Worm (Caenorhabditis elegans) whole organism, late embryonic: Measurements from ENCODE around the gene R05G6.1.

Experiments used
- ceh-19 ChIP-seq: fragments of 200-800 bp; sonication (Bioruptor generic); optimal IDR thresholded peaks from 2 replicates; lab custom pipeline; 2018; ENCODE audit warnings: mild to moderate bottlenecking, missing genetic modification characterization, missing compliant biosample characterization
- che-1 ChIP-seq: sonication (generic microtip); optimal IDR thresholded peaks from 2 replicates; lab custom pipeline; 2016; ENCODE audit warnings: mild to moderate bottlenecking, missing genetic modification characterization, missing compliant biosample characterization
- hlh-30 ChIP-seq: sonication (generic microtip); optimal IDR thresholded peaks from 2 replicates; lab custom pipeline; 2017; ENCODE audit warnings: antibody characterized with exemption, missing genetic modification characterization, missing compliant biosample characterization; ENCODE audit not compliant: insufficient read depth
- nhr-11 ChIP-seq: fragments of 150-350 bp; optimal IDR thresholded peaks from 2 replicates; lab custom pipeline; 2014; ENCODE audit warnings: missing biosample characterization, missing genetic modification characterization
- pat-9 ChIP-seq: fragments of 200-800 bp; sonication (Bioruptor generic); optimal IDR thresholded peaks from 2 replicates; lab custom pipeline; 2018; ENCODE audit warnings: mild to moderate bottlenecking, missing genetic modification characterization, moderate library complexity, missing compliant biosample characterization
- rnt-1 ChIP-seq: sonication (generic microtip); optimal IDR thresholded peaks from 2 replicates; lab custom pipeline; 2016; ENCODE audit warnings: missing genetic modification characterization, missing compliant biosample characterization
- sdc-2 ChIP-seq: sonication (generic microtip); optimal IDR thresholded peaks from 2 replicates; lab custom pipeline; 2016; ENCODE audit warnings: missing genotype, missing genetic modification characterization, missing compliant biosample characterization
- unc-42 ChIP-seq: sonication (generic microtip); optimal IDR thresholded peaks from 2 replicates; lab custom pipeline; 2016; ENCODE audit warnings: missing genotype, missing genetic modification characterization, missing compliant biosample characterization
- zip-5 ChIP-seq: sonication (generic microtip); optimal IDR thresholded peaks from 2 replicates; lab custom pipeline; 2016; ENCODE audit warnings: missing genetic modification characterization, missing compliant biosample characterization

- no peak for TF ChIP-seq zip-5 (tag; lab: Kevin White, UChicago)
- no peak for TF ChIP-seq nhr-11 (tag; lab: Kevin White, UChicago)
- no peak for TF ChIP-seq unc-42 (tag; lab: Kevin White, UChicago)
- TF ChIP-seq hlh-30 (tag; lab: Kevin White, UChicago) = no peak
- TF ChIP-seq rnt-1 (tag; lab: Kevin White, UChicago) = no peak
- no peak for TF ChIP-seq sdc-2 (tag; lab: Kevin White, UChicago)
- TF ChIP-seq ceh-19 (GFP tag; lab: Kevin White, UChicago) = no peak
- no peak for TF ChIP-seq pat-9 (tag; lab: Kevin White, UChicago)
- TF ChIP-seq che-1 (tag; lab: Kevin White, UChicago) = no peak
Observed at ce11 chrIV:7550445-7550844, 18.0 kb downstream of the R05G6.1 start, which contains the start of gene pam-1.
